Fruit fly (Drosophila melanogaster): ENCODE measurements around the gene DNAlig4.

dm6 chrX:13634254-13634999 is 33.2 kb downstream of the DNAlig4 start:
- TF ChIP-seq CG8478 (optimal IDR thresholded peaks at IDR 0.05) = no peak
- no peak for TF ChIP-seq CTCF (optimal IDR thresholded peaks at IDR 0.05)
